Worm (Caenorhabditis elegans) whole organism, L3 larva: ENCODE data around the gene hot-4.

Experiments
- ZK546.5 ChIP-seq: sonication (generic microtip); optimal IDR thresholded peaks from 2 replicates; lab custom pipeline; 2017; ENCODE audit warnings: missing biosample characterization, missing genetic modification characterization
- aly-2 ChIP-seq: fragments of 150-350 bp; optimal IDR thresholded peaks from 2 replicates; lab custom pipeline; 2014; ENCODE audit warnings: missing biosample characterization, missing genetic modification characterization
- ceh-16 ChIP-seq: sonication (generic microtip); optimal IDR thresholded peaks from 2 replicates; lab custom pipeline; 2017; ENCODE audit warnings: missing biosample characterization, missing genetic modification characterization
- ceh-28 ChIP-seq: fragments of 150-350 bp; optimal IDR thresholded peaks from 2 replicates; lab custom pipeline; 2014; ENCODE audit warnings: missing biosample characterization, missing genetic modification reagents, missing genetic modification characterization
- ceh-82 ChIP-seq: fragments of 150-350 bp; optimal IDR thresholded peaks from 2 replicates; lab custom pipeline; 2014; ENCODE audit warnings: missing biosample characterization, missing genetic modification characterization
- egl-27 ChIP-seq: sonication (generic microtip); optimal IDR thresholded peaks from 4 replicates; lab custom pipeline; 2017; ENCODE audit warnings: missing biosample characterization, missing genetic modification reagents, missing genetic modification characterization
- egl-5 ChIP-seq: fragments of 150-350 bp; optimal IDR thresholded peaks from 2 replicates; lab custom pipeline; 2017; ENCODE audit warnings: missing biosample characterization, missing genetic modification reagents, missing genetic modification characterization, inconsistent platforms
- elt-1 ChIP-seq: fragments of 150-350 bp; optimal IDR thresholded peaks from 2 replicates; lab custom pipeline; 2014; ENCODE audit warnings: missing biosample characterization, missing genetic modification characterization
- elt-2 ChIP-seq: sonication (generic microtip); optimal IDR thresholded peaks from 2 replicates; lab custom pipeline; 2016; ENCODE audit warnings: missing genetic modification reagents, mild to moderate bottlenecking, missing genetic modification characterization, missing compliant biosample characterization
- eor-1 ChIP-seq, 2 experiments: fragments of 150-350 bp; optimal IDR thresholded peaks; 2 replicates each; lab custom pipeline; 2014 to 2018; ENCODE audit warnings: missing biosample characterization in 2 of 2, missing genetic modification characterization in 2 of 2
- fkh-10 ChIP-seq: sonication (generic microtip); optimal IDR thresholded peaks from 2 replicates; lab custom pipeline; 2017; ENCODE audit warnings: missing biosample characterization, missing genetic modification reagents, missing genetic modification characterization
- fos-1 ChIP-seq: fragments of 150-350 bp; optimal IDR thresholded peaks from 2 replicates; lab custom pipeline; 2014; ENCODE audit warnings: missing biosample characterization, missing genetic modification characterization
- hmg-11 ChIP-seq: sonication (generic microtip); optimal IDR thresholded peaks from 2 replicates; lab custom pipeline; 2016; ENCODE audit warnings: missing genetic modification characterization, missing compliant biosample characterization
- jun-1 ChIP-seq: fragments of 150-350 bp; optimal IDR thresholded peaks from 2 replicates; lab custom pipeline; 2014; ENCODE audit warnings: missing biosample characterization, missing genetic modification reagents, missing genetic modification characterization
- lin-15B ChIP-seq: fragments of 150-350 bp; optimal IDR thresholded peaks from 2 replicates; lab custom pipeline; 2014; ENCODE audit warnings: missing biosample characterization, missing genetic modification characterization
- lsy-12 ChIP-seq: sonication (generic microtip); optimal IDR thresholded peaks from 2 replicates; lab custom pipeline; 2016; ENCODE audit warnings: mild to moderate bottlenecking, missing genetic modification characterization, missing compliant biosample characterization
- mdl-1 ChIP-seq: fragments of 150-350 bp; optimal IDR thresholded peaks from 2 replicates; lab custom pipeline; 2014; ENCODE audit warnings: missing biosample characterization, missing genetic modification characterization
- mml-1 ChIP-seq: fragments of 150-350 bp; sonication (generic microtip); optimal IDR thresholded peaks from 3 replicates; lab custom pipeline; 2014; ENCODE audit warnings: missing biosample characterization, missing genetic modification characterization
- nfya-1 ChIP-seq: sonication (generic microtip); optimal IDR thresholded peaks from 2 replicates; lab custom pipeline; 2017; ENCODE audit warnings: missing genetic modification characterization, mild to moderate bottlenecking, missing compliant biosample characterization, antibody characterized with exemption, moderate library complexity; ENCODE audit not compliant: insufficient read depth
- nhr-12 ChIP-seq: fragments of 150-350 bp; optimal IDR thresholded peaks from 2 replicates; lab custom pipeline; 2014; ENCODE audit warnings: missing biosample characterization, missing genetic modification characterization
- nhr-23 ChIP-seq: fragments of 150-350 bp; optimal IDR thresholded peaks from 2 replicates; lab custom pipeline; 2014; ENCODE audit warnings: missing biosample characterization, missing genetic modification reagents, missing genetic modification characterization
- nhr-28 ChIP-seq: fragments of 150-350 bp; optimal IDR thresholded peaks from 2 replicates; lab custom pipeline; 2014; ENCODE audit warnings: missing biosample characterization, missing genetic modification characterization
- nhr-43 ChIP-seq: sonication (generic microtip); optimal IDR thresholded peaks from 2 replicates; lab custom pipeline; 2016; ENCODE audit warnings: mild to moderate bottlenecking, missing genetic modification characterization, missing compliant biosample characterization; ENCODE audit not compliant: poor library complexity, severe bottlenecking
- nhr-67 ChIP-seq: fragments of 150-350 bp; optimal IDR thresholded peaks from 2 replicates; lab custom pipeline; 2014; ENCODE audit warnings: missing biosample characterization, missing genetic modification characterization
- nhr-76 ChIP-seq: fragments of 150-350 bp; sonication (generic microtip); optimal IDR thresholded peaks from 5 replicates; lab custom pipeline; 2014; ENCODE audit warnings: missing biosample characterization, missing genetic modification characterization
- pha-4 ChIP-seq: fragments of 150-350 bp; optimal IDR thresholded peaks from 2 replicates; lab custom pipeline; 2014; ENCODE audit warnings: missing biosample characterization, missing genetic modification reagents, missing genetic modification characterization
- pqm-1 ChIP-seq: fragments of 150-350 bp; optimal IDR thresholded peaks from 2 replicates; lab custom pipeline; 2017; ENCODE audit warnings: missing biosample characterization, missing genetic modification characterization, inconsistent platforms
- skn-1 ChIP-seq: fragments of 150-350 bp; optimal IDR thresholded peaks from 2 replicates; lab custom pipeline; 2014; ENCODE audit warnings: missing biosample characterization, missing genetic modification characterization
- snpc-4 ChIP-seq: fragments of 150-350 bp; optimal IDR thresholded peaks from 2 replicates; lab custom pipeline; 2014; ENCODE audit warnings: missing biosample characterization, missing genetic modification characterization
- tbx-2 ChIP-seq: sonication (generic microtip); optimal IDR thresholded peaks from 2 replicates; lab custom pipeline; 2016; ENCODE audit warnings: mild to moderate bottlenecking, missing genetic modification characterization, missing compliant biosample characterization
- unc-39 ChIP-seq: sonication (generic microtip); optimal IDR thresholded peaks from 4 replicates; lab custom pipeline; 2017; ENCODE audit warnings: missing biosample characterization, missing genetic modification characterization
- unc-62 ChIP-seq: fragments of 150-350 bp; sonication (generic microtip); optimal IDR thresholded peaks from 4 replicates; lab custom pipeline; 2014; ENCODE audit warnings: missing biosample characterization, missing genetic modification reagents, missing genetic modification characterization
- zag-1 ChIP-seq: fragments of 150-350 bp; optimal IDR thresholded peaks from 2 replicates; lab custom pipeline; 2014; ENCODE audit warnings: missing biosample characterization, missing genetic modification characterization
- ztf-11 ChIP-seq: fragments of 150-350 bp; optimal IDR thresholded peaks from 2 replicates; lab custom pipeline; 2014; ENCODE audit warnings: missing biosample characterization, missing genetic modification characterization

hot-4 gene

ce11 chrIII:6254737-6255136 is 37.5 kb downstream of the hot-4 start, which contains the start of gene srg-8:
srg-8 (minus strand) TSS chrIII:6254837.
- TF ChIP-seq jun-1 (tag; lab: Kevin White, UChicago) (no peak), hmg-11 (no peak)

ce11 chrIII:6256675-6257074 is 39.5 kb downstream of the hot-4 start, which contains the start of gene srg-9:
srg-9 (minus strand) TSS chrIII:6256775.
- TF ChIP-seq eor-1 (tag; optimal IDR thresholded peaks at IDR 0.05; lab: Kevin White, UChicago): no peak
- no peak for TF ChIP-seq elt-1 (tag; lab: Kevin White, UChicago)
- no peak for TF ChIP-seq nhr-28
- no peak for TF ChIP-seq pqm-1

- TF ChIP-seq eor-1 (tag; optimal IDR thresholded peaks at IDR 0.05; lab: Kevin White, UChicago) (no peak), nfya-1 (no peak), ztf-11 (tag; lab: Kevin White, UChicago) (no peak), lsy-12 (tag; lab: Kevin White, UChicago) (no peak)
- TF ChIP-seq, all 47 proteins: peak for 0
Measured at ce11 chrIII:6258262-6258661, 41.0 kb downstream of the hot-4 start, which contains the start of gene srg-1. srg-1 (minus strand) TSS chrIII:6258362.

- TF ChIP-seq egl-5 (tag; lab: Kevin White, UChicago): no peak
- TF ChIP-seq tbx-2 (tag; lab: Kevin White, UChicago): no peak
- no peak for TF ChIP-seq fkh-10 (GFP tag; lab: Kevin White, UChicago)
- no peak for TF ChIP-seq unc-62
- TF ChIP-seq zag-1 (tag; lab: Kevin White, UChicago): no peak
- TF ChIP-seq jun-1 (tag; lab: Kevin White, UChicago): no peak
- TF ChIP-seq elt-1 (tag; lab: Kevin White, UChicago): no peak
- no peak for TF ChIP-seq snpc-4 (tag; lab: Kevin White, UChicago)
- TF ChIP-seq nhr-76 (tag; lab: Kevin White, UChicago): no peak
- no peak for TF ChIP-seq elt-2 (tag; lab: Kevin White, UChicago)
- TF ChIP-seq nhr-23: no peak
- TF ChIP-seq mdl-1: no peak
- no peak for TF ChIP-seq pha-4
- TF ChIP-seq lin-15B (tag; lab: Kevin White, UChicago): no peak
- TF ChIP-seq ceh-28 (tag; lab: Kevin White, UChicago): no peak
- no peak for TF ChIP-seq eor-1 (tag; optimal IDR thresholded peaks at IDR 0.05; lab: Kevin White, UChicago)
- TF ChIP-seq fos-1 (tag; lab: Kevin White, UChicago): no peak
Measured at ce11 chrIII:6260115-6260514, 42.9 kb downstream of the hot-4 start, which contains the start of gene srg-2. srg-2 (minus strand) TSS chrIII:6260215.

ce11 chrIII:6261985-6262384 is 44.8 kb downstream of the hot-4 start, which contains the start of gene srg-4:
srg-4 (minus strand) TSS chrIII:6262085.
- no peak for TF ChIP-seq ceh-28 (tag; lab: Kevin White, UChicago)
- no peak for TF ChIP-seq unc-62
- no peak for TF ChIP-seq ZK546.5 (tag; lab: Kevin White, UChicago)
- no peak for TF ChIP-seq nhr-67 (tag; lab: Kevin White, UChicago)
- TF ChIP-seq mdl-1: no peak
- no peak for TF ChIP-seq nhr-76 (tag; lab: Kevin White, UChicago)
- no peak for TF ChIP-seq nhr-23
- TF ChIP-seq aly-2 (tag; lab: Kevin White, UChicago): no peak
- no peak for TF ChIP-seq nhr-12 (tag; lab: Kevin White, UChicago)
- no peak for TF ChIP-seq ceh-16
- no peak for TF ChIP-seq nhr-43 (tag; lab: Kevin White, UChicago)
- no peak for TF ChIP-seq nfya-1
- TF ChIP-seq elt-1 (tag; lab: Kevin White, UChicago): no peak
- no peak for TF ChIP-seq unc-39 (tag; lab: Kevin White, UChicago)
- no peak for TF ChIP-seq lsy-12 (tag; lab: Kevin White, UChicago)
- TF ChIP-seq skn-1 (tag; lab: Kevin White, UChicago): no peak
- no peak for TF ChIP-seq egl-27 (tag; lab: Kevin White, UChicago)
- TF ChIP-seq ceh-82: no peak
- TF ChIP-seq mml-1: no peak
- TF ChIP-seq snpc-4 (tag; lab: Kevin White, UChicago): no peak
